Fruit fly (Drosophila melanogaster): ENCODE results near the gene CG10859.

- no peak for TF ChIP-seq ttk (optimal IDR thresholded peaks at IDR 0.05)
- no peak for TF ChIP-seq insv (optimal IDR thresholded peaks at IDR 0.05)
- no peak for TF ChIP-seq psq (optimal IDR thresholded peaks at IDR 0.05)
- TF ChIP-seq Myc (optimal IDR thresholded peaks at IDR 0.05), result no peak
- TF ChIP-seq Sin3A (optimal IDR thresholded peaks at IDR 0.05), result no peak
Measured at dm6 chr2L:13376086-13376485, 22.4 kb downstream of the CG10859 start.

Data from Kc167 (cell line).